Fruit fly (Drosophila melanogaster) whole organism, wandering third instar larva: Measurements from ENCODE around the gene Ir75b.
A peak's percentile ranks its signal among the peaks of the same experiment; 100 is the strongest.

Experiments
- Abd-B ChIP-seq: fragments of >200 bp; optimal IDR thresholded peaks from 2 replicates; lab custom pipeline; 2017; ENCODE audit warnings: missing biosample characterization, missing genetic modification characterization
- CG32264 ChIP-seq: fragments of 200-800 bp; sonication (Bioruptor generic); optimal IDR thresholded peaks from 2 replicates; lab custom pipeline; 2016; ENCODE audit warnings: missing biosample characterization, missing genetic modification characterization
- CG9705 ChIP-seq: fragments of 200-800 bp; sonication (Bioruptor generic); optimal IDR thresholded peaks from 2 replicates; lab custom pipeline; 2018; ENCODE audit warnings: missing biosample characterization, mild to moderate bottlenecking, missing genetic modification characterization
- CrebA ChIP-seq: fragments of 200-800 bp; sonication (Bioruptor generic); optimal IDR thresholded peaks from 2 replicates; lab custom pipeline; 2016; ENCODE audit warnings: missing biosample characterization, mild to moderate bottlenecking, missing genetic modification characterization, borderline replicate concordance
- Dfd ChIP-seq: fragments of >200 bp; optimal IDR thresholded peaks from 2 replicates; lab custom pipeline; 2017; ENCODE audit warnings: missing biosample characterization, missing genetic modification characterization
- Dif ChIP-seq: fragments of 200-275, 200-300 bp; sonication (Bioruptor generic); optimal IDR thresholded peaks from 2 replicates; lab custom pipeline; 2018; ENCODE audit warnings: missing biosample characterization, missing genetic modification characterization; ENCODE audit not compliant: partially characterized antibody
- GATAd ChIP-seq: sonication (Bioruptor generic); optimal IDR thresholded peaks from 2 replicates; lab custom pipeline; 2016; ENCODE audit warnings: missing biosample characterization, missing genetic modification characterization
- HLH106 ChIP-seq: fragments of 200-800 bp; optimal IDR thresholded peaks from 3 replicates; lab custom pipeline; 2019; ENCODE audit warnings: missing biosample characterization, mild to moderate bottlenecking, missing genetic modification characterization, moderate library complexity
- Hnf4 ChIP-seq: fragments of 200-800 bp; sonication (Bioruptor generic); optimal IDR thresholded peaks from 2 replicates; lab custom pipeline; 2016; ENCODE audit warnings: missing biosample characterization, mild to moderate bottlenecking, missing genetic modification characterization
- Hr78 ChIP-seq: fragments of >200 bp; optimal IDR thresholded peaks from 2 replicates; lab custom pipeline; 2017; ENCODE audit warnings: missing biosample characterization, missing genetic modification characterization
- Hr83 ChIP-seq: fragments of 200-300 bp; sonication (Bioruptor generic); optimal IDR thresholded peaks from 2 replicates; lab custom pipeline; 2016; ENCODE audit warnings: missing biosample characterization, mild to moderate bottlenecking, missing genetic modification characterization, moderate library complexity; ENCODE audit not compliant: poor library complexity, severe bottlenecking
- Jra ChIP-seq: sonication (Bioruptor generic); optimal IDR thresholded peaks from 2 replicates; lab custom pipeline; 2016; ENCODE audit warnings: missing biosample characterization, missing genetic modification characterization
- Mio ChIP-seq: sonication (Bioruptor generic); optimal IDR thresholded peaks from 2 replicates; lab custom pipeline; 2016; ENCODE audit warnings: missing biosample characterization, missing genetic modification characterization
- Myc ChIP-seq: fragments of >200 bp; optimal IDR thresholded peaks from 2 replicates; lab custom pipeline; 2017
- N ChIP-seq: fragments of >200 bp; optimal IDR thresholded peaks from 2 replicates; lab custom pipeline; 2018; ENCODE audit warnings: missing biosample characterization, missing external identifiers, missing genetic modification characterization
- Rel ChIP-seq, 2 experiments: fragments of 200-800 bp; sonication (Bioruptor generic) in 1 of 2; optimal IDR thresholded peaks; 2 replicates in 1 of 2; 3 replicates in 1 of 2; lab custom pipeline; 2016 to 2019; ENCODE audit warnings: mild to moderate bottlenecking in 2 of 2, missing biosample characterization in 2 of 2, missing genetic modification characterization in 2 of 2, moderate library complexity in 1 of 2
- Sp1 ChIP-seq: fragments of 200-800 bp; sonication (Bioruptor generic); optimal IDR thresholded peaks from 3 replicates; lab custom pipeline; 2019; ENCODE audit warnings: missing biosample characterization, mild to moderate bottlenecking, missing genetic modification characterization, moderate library complexity
- Vsx2 ChIP-seq: fragments of 200-300, 225-300 bp; sonication (Bioruptor generic); optimal IDR thresholded peaks from 2 replicates; lab custom pipeline; 2018; ENCODE audit warnings: missing biosample characterization, missing genetic modification characterization; ENCODE audit not compliant: partially characterized antibody
- br ChIP-seq: fragments of 200-800 bp; sonication (Bioruptor generic); optimal IDR thresholded peaks from 2 replicates; lab custom pipeline; 2016; ENCODE audit warnings: missing biosample characterization, missing genetic modification characterization
- brk ChIP-seq: fragments of 200-800 bp; sonication (Bioruptor generic); optimal IDR thresholded peaks from 2 replicates; lab custom pipeline; 2016; ENCODE audit warnings: missing biosample characterization, mild to moderate bottlenecking, missing genetic modification characterization
- dl ChIP-seq, 2 experiments: fragments of 175-275, 200-275 bp in 1 of 2; fragments of 200-275 bp in 1 of 2; sonication (Bioruptor generic); optimal IDR thresholded peaks; lab custom pipeline; 2018; ENCODE audit warnings: mild to moderate bottlenecking in 2 of 2, missing biosample characterization in 2 of 2, missing genetic modification characterization in 2 of 2, moderate library complexity in 2 of 2; ENCODE audit not compliant: partially characterized antibody in 2 of 2, insufficient read depth in 1 of 2
- dmrt93B ChIP-seq: fragments of 200-800 bp; sonication (Bioruptor generic); optimal IDR thresholded peaks from 2 replicates; lab custom pipeline; 2018; ENCODE audit warnings: missing biosample characterization, mild to moderate bottlenecking, missing genetic modification characterization
- dsf ChIP-seq: sonication (Bioruptor generic); optimal IDR thresholded peaks from 2 replicates; lab custom pipeline; 2016; ENCODE audit warnings: missing biosample characterization, missing genetic modification characterization, borderline replicate concordance
- ey ChIP-seq: fragments of 200-800 bp; sonication (Bioruptor generic); optimal IDR thresholded peaks from 2 replicates; lab custom pipeline; 2016; ENCODE audit warnings: missing biosample characterization, missing genetic modification characterization
- foxo ChIP-seq, 2 experiments: fragments of 200-800 bp; sonication (Bioruptor generic); optimal IDR thresholded peaks; 2 replicates in 1 of 2; 3 replicates in 1 of 2; lab custom pipeline; 2016 to 2017; ENCODE audit warnings: missing biosample characterization in 2 of 2, missing genetic modification characterization in 2 of 2
- fru ChIP-seq: fragments of 200-800 bp; sonication (Bioruptor generic); optimal IDR thresholded peaks from 3 replicates; lab custom pipeline; 2016; ENCODE audit warnings: missing biosample characterization, mild to moderate bottlenecking, missing genetic modification characterization
- h ChIP-seq: fragments of 200-800 bp; sonication (Bioruptor generic); optimal IDR thresholded peaks from 3 replicates; lab custom pipeline; 2016; ENCODE audit warnings: missing biosample characterization, mild to moderate bottlenecking, missing genetic modification characterization
- jim ChIP-seq: fragments of 175-275, 200-325 bp; sonication (Bioruptor generic); optimal IDR thresholded peaks from 2 replicates; lab custom pipeline; 2016; ENCODE audit warnings: missing biosample characterization, mild to moderate bottlenecking, missing genetic modification characterization
- lola ChIP-seq: fragments of >200 bp; optimal IDR thresholded peaks from 2 replicates; lab custom pipeline; 2017; ENCODE audit warnings: missing biosample characterization, missing genetic modification characterization
- pan ChIP-seq: fragments of >200 bp; optimal IDR thresholded peaks from 2 replicates; lab custom pipeline; 2017
- psq ChIP-seq: fragments of 200-800 bp; sonication (Bioruptor generic); optimal IDR thresholded peaks from 3 replicates; lab custom pipeline; 2017; ENCODE audit warnings: missing biosample characterization, mild to moderate bottlenecking, missing genetic modification characterization, moderate library complexity
- rgr ChIP-seq: fragments of 200-800 bp; sonication (Bioruptor generic); optimal IDR thresholded peaks from 3 replicates; lab custom pipeline; 2016; ENCODE audit warnings: missing biosample characterization, mild to moderate bottlenecking, missing genetic modification characterization
- sage ChIP-seq: fragments of 200-800 bp; sonication (Bioruptor generic); optimal IDR thresholded peaks from 2 replicates; lab custom pipeline; 2016; ENCODE audit warnings: missing biosample characterization, mild to moderate bottlenecking, missing genetic modification characterization
- sv ChIP-seq: fragments of 200-800 bp; sonication (Bioruptor generic); optimal IDR thresholded peaks from 3 replicates; lab custom pipeline; 2016; ENCODE audit warnings: missing biosample characterization, missing genetic modification characterization
- tai ChIP-seq: sonication (Bioruptor generic); optimal IDR thresholded peaks from 2 replicates; lab custom pipeline; 2016; ENCODE audit warnings: missing biosample characterization, missing genetic modification characterization
- usp ChIP-seq: fragments of >200 bp; optimal IDR thresholded peaks from 2 replicates; lab custom pipeline; 2017; ENCODE audit warnings: missing biosample characterization, missing genetic modification characterization
- woc ChIP-seq: sonication (Bioruptor generic); optimal IDR thresholded peaks from 2 replicates; lab custom pipeline; 2016; ENCODE audit warnings: missing biosample characterization, mild to moderate bottlenecking, missing genetic modification characterization

Ir75b gene

DNA sequence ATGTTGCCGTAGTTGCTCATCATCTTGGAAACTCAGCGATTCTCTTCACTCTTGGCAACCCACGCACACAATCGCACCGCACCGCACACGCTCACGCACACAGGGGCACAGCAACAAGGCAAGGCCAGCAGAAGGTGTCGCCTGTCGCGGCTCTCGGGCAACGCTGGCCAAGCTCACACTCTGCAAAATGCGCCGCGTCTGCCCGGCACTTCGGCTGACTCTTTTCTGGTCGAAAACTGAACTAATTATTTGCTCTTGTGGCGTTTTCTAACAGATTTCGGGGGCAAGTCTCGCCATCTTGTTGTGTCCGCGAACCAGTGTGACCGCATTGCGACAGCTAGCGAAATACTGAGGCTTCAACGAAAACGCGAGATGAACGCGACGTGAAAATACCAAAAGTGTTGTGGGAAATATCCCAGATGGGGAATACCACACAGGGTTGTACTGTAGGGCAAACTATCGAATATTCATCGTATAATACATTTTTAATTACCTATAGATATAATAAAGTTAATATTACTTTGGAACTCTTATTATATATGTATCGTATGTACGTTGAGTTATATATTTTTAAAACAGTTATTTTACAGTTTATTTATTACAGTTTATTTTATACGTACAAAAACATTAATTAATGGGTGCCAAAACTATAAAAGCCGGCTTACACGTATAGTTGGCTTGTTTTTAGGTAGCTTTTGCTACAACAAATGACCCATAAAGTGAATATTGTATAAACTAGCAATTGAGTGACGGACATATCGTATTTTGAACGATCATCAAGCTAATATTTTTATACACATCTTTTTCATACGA is 26.4 kb upstream of the Ir75b start, which contains the start of the genes MED19 and CG7430:
Gene MED19, minus strand, starts transcription at position 333 of the 813 bp plus-strand sequence.
Gene CG7430, plus strand, starts transcription at position 748 of the 813 bp plus-strand sequence.
- no peak for TF ChIP-seq psq
- TF ChIP-seq Hr78: no peak
- TF ChIP-seq fru (GFP tag; lab: Kevin White, UChicago): no peak
- no peak for TF ChIP-seq Dfd (GFP tag; lab: Kevin White, UChicago)
- TF ChIP-seq Rel (GFP tag; optimal IDR thresholded peaks at IDR 0.05; lab: Kevin White, UChicago): no peak
- peak; percentile 68 for TF ChIP-seq Rel (tag; optimal IDR thresholded peaks at IDR 0.05; lab: Kevin White, UChicago)
- no peak for TF ChIP-seq Mio (GFP tag; lab: Kevin White, UChicago)
- TF ChIP-seq br (GFP tag; lab: Kevin White, UChicago): no peak
- no peak for TF ChIP-seq GATAd (GFP tag; lab: Kevin White, UChicago)
- TF ChIP-seq h (GFP tag; lab: Kevin White, UChicago): peak; percentile 47
- TF ChIP-seq foxo (GFP tag; optimal IDR thresholded peaks at IDR 0.05; lab: Kevin White, UChicago): no peak
- TF ChIP-seq Abd-B (GFP tag; lab: Kevin White, UChicago): no peak
- no peak for TF ChIP-seq sv
- no peak for TF ChIP-seq Jra (GFP tag; lab: Kevin White, UChicago)
- no peak for TF ChIP-seq Vsx2
- TF ChIP-seq sage (GFP tag; lab: Kevin White, UChicago): no peak
- TF ChIP-seq Hnf4 (GFP tag; lab: Kevin White, UChicago): no peak
- no peak for TF ChIP-seq Myc (lab: Kevin White, UChicago)
- TF ChIP-seq pan (lab: Kevin White, UChicago): no peak
- TF ChIP-seq dmrt93B: peak; percentile 44
- no peak for TF ChIP-seq CG9705 (GFP tag; lab: Kevin White, UChicago)
- no peak for TF ChIP-seq CrebA (GFP tag; lab: Kevin White, UChicago)
- no peak for TF ChIP-seq usp (GFP tag; lab: Kevin White, UChicago)
- no peak for TF ChIP-seq dl (GFP tag; optimal IDR thresholded peaks at IDR 0.05; lab: Kevin White, UChicago; ENCODE audit: insufficient read depth in 1 of 2, partially characterized antibody in 2 of 2)
- TF ChIP-seq N: no peak
- no peak for TF ChIP-seq brk
- TF ChIP-seq HLH106: peak; percentile 2
- TF ChIP-seq ey (GFP tag; lab: Kevin White, UChicago): no peak
- TF ChIP-seq Dif (GFP tag; lab: Kevin White, UChicago): no peak
- TF ChIP-seq Sp1 (GFP tag; lab: Kevin White, UChicago): peak; percentile 52
- TF ChIP-seq Hr83: peak; percentile 34
- TF ChIP-seq jim (GFP tag; lab: Kevin White, UChicago): no peak
- TF ChIP-seq lola: peak; percentile 48
- TF ChIP-seq woc (GFP tag; lab: Kevin White, UChicago): peak; percentile 11
- TF ChIP-seq tai (GFP tag; lab: Kevin White, UChicago): no peak
- no peak for TF ChIP-seq dsf (GFP tag; lab: Kevin White, UChicago)
- peak; percentile 32 for TF ChIP-seq rgr (GFP tag; lab: Kevin White, UChicago)
- no peak for TF ChIP-seq CG32264 (GFP tag; lab: Kevin White, UChicago)
- TF ChIP-seq, all 38 proteins: peak for 9

DNA sequence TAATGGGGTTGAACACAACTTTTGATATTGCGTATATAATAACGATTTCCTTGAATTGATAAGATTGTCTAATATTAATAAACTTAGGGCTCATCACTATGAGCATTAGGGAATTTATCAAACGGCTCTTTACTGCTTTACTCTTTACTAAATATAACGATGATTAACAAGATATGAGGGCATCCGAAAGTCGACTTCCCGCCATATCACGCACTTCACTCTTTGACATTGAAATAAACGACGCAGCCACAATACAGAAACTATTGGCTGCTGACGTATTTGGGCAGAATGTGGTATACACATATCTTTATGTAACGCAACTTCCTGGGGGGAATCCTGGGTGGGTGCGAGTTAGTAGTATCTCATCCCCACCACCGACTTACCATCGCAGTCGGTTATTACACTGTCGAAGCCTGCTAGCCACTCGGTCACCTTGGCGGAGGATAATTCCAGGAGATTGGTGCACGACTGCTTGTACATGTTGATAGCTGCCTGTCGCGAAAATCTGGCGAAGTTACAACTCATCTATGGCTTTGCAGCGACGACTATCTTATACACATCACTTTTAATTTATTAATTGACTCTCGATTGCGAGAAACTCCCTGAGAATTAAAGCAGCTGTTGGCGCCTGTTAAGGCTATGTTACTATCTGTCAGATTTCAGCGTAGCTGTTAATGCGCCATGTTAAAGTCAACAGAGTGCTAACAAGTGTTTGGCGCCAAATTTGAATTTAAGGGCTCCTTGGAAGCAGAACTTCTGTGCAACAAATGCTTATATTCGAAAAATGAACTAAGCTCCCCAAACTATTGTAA is 23.1 kb upstream of the Ir75b start, which contains the start of gene CG5567:
Gene CG5567, minus strand, starts transcription at position 653 of the 812 bp plus-strand sequence.
- TF ChIP-seq jim (GFP tag; lab: Kevin White, UChicago): no peak
- no peak for TF ChIP-seq Sp1 (GFP tag; lab: Kevin White, UChicago)
- TF ChIP-seq Mio (GFP tag; lab: Kevin White, UChicago): no peak
- no peak for TF ChIP-seq sv
- no peak for TF ChIP-seq lola
- no peak for TF ChIP-seq N
- no peak for TF ChIP-seq br (GFP tag; lab: Kevin White, UChicago)
- peak in 1 of 2 experiments; percentile 23 for TF ChIP-seq foxo (GFP tag; optimal IDR thresholded peaks at IDR 0.05; lab: Kevin White, UChicago)
- no peak for TF ChIP-seq pan (lab: Kevin White, UChicago)
- no peak for TF ChIP-seq sage (GFP tag; lab: Kevin White, UChicago)
- TF ChIP-seq Hr83: no peak
- no peak for TF ChIP-seq ey (GFP tag; lab: Kevin White, UChicago)
- no peak for TF ChIP-seq GATAd (GFP tag; lab: Kevin White, UChicago)
- no peak for TF ChIP-seq rgr (GFP tag; lab: Kevin White, UChicago)
- no peak for TF ChIP-seq Vsx2
- TF ChIP-seq CG32264 (GFP tag; lab: Kevin White, UChicago): no peak
- TF ChIP-seq Rel (GFP tag; optimal IDR thresholded peaks at IDR 0.05; lab: Kevin White, UChicago): no peak
- TF ChIP-seq Rel (tag; optimal IDR thresholded peaks at IDR 0.05; lab: Kevin White, UChicago): peak; percentile 23
- no peak for TF ChIP-seq Jra (GFP tag; lab: Kevin White, UChicago)
- TF ChIP-seq fru (GFP tag; lab: Kevin White, UChicago): no peak
- no peak for TF ChIP-seq dl (GFP tag; optimal IDR thresholded peaks at IDR 0.05; lab: Kevin White, UChicago; ENCODE audit: insufficient read depth in 1 of 2, partially characterized antibody in 2 of 2)
- no peak for TF ChIP-seq CG9705 (GFP tag; lab: Kevin White, UChicago)
- peak; percentile 41 for TF ChIP-seq woc (GFP tag; lab: Kevin White, UChicago)
- no peak for TF ChIP-seq Abd-B (GFP tag; lab: Kevin White, UChicago)
- no peak for TF ChIP-seq h (GFP tag; lab: Kevin White, UChicago)
